Fruit fly (Drosophila melanogaster) whole organism, embryonic: ENCODE measurements around the gene FoxL1.

Source experiments
- Atf3 ChIP-seq: fragments of 200-800 bp; sonication (Bioruptor generic); optimal IDR thresholded peaks from 3 replicates; lab custom pipeline; 2016; ENCODE audit warnings: missing biosample characterization, missing genetic modification characterization
- CG10431 ChIP-seq: fragments of 200-800 bp; sonication (Bioruptor generic); optimal IDR thresholded peaks from 3 replicates; lab custom pipeline; 2018; ENCODE audit warnings: missing biosample characterization, mild to moderate bottlenecking, missing genetic modification characterization
- CG12219 ChIP-seq: fragments of 200-800 bp; sonication (Bioruptor generic); optimal IDR thresholded peaks from 3 replicates; lab custom pipeline; 2018; ENCODE audit warnings: missing biosample characterization, mild to moderate bottlenecking, missing genetic modification characterization
- CG13624 ChIP-seq: fragments of 200-800 bp; sonication (Bioruptor generic); optimal IDR thresholded peaks from 2 replicates; lab custom pipeline; 2016; ENCODE audit warnings: missing biosample characterization, missing genetic modification characterization
- CG13775 ChIP-seq: fragments of 200-800 bp; sonication (Bioruptor generic); optimal IDR thresholded peaks from 3 replicates; lab custom pipeline; 2017; ENCODE audit warnings: missing biosample characterization, mild to moderate bottlenecking, missing genetic modification characterization
- CG15011 ChIP-seq: fragments of 200-800 bp; sonication (Bioruptor generic); optimal IDR thresholded peaks from 3 replicates; lab custom pipeline; 2018; ENCODE audit warnings: missing biosample characterization, mild to moderate bottlenecking, missing genetic modification characterization
- CG16779 ChIP-seq: fragments of 200-800 bp; sonication (Bioruptor generic); IDR thresholded peaks from 2 replicates; pipeline ENCODE4 v1.3.6; 2022; ENCODE audit warnings: missing biosample characterization, missing genetic modification characterization
- CG18262 ChIP-seq: fragments of 200-800 bp; optimal IDR thresholded peaks from 3 replicates; lab custom pipeline; 2019; ENCODE audit warnings: missing biosample characterization, mild to moderate bottlenecking, missing genetic modification characterization, moderate library complexity
- CG30403 ChIP-seq: fragments of 200-800 bp; sonication (Bioruptor generic); optimal IDR thresholded peaks from 3 replicates; lab custom pipeline; 2016; ENCODE audit warnings: missing biosample characterization, missing genetic modification characterization
- CG3065 ChIP-seq: fragments of 200-800 bp; sonication (Bioruptor generic); optimal IDR thresholded peaks from 2 replicates; lab custom pipeline; 2016; ENCODE audit warnings: missing biosample characterization, missing genetic modification characterization
- CG31365 ChIP-seq: fragments of 200-800 bp; sonication (Bioruptor generic); optimal IDR thresholded peaks from 2 replicates; lab custom pipeline; 2018; ENCODE audit warnings: missing biosample characterization, mild to moderate bottlenecking, missing genetic modification characterization
- CG31388 ChIP-seq: fragments of 200-800 bp; sonication (Bioruptor generic); optimal IDR thresholded peaks from 2 replicates; lab custom pipeline; 2016; ENCODE audit warnings: missing biosample characterization, missing genetic modification characterization
- CG34422 ChIP-seq: fragments of 200-800 bp; sonication (Bioruptor generic); IDR thresholded peaks from 3 replicates; pipeline ENCODE4 v1.3.6; 2022; ENCODE audit warnings: missing biosample characterization, missing genetic modification characterization
- CG3838 ChIP-seq: fragments of 200-800 bp; sonication (Bioruptor generic); optimal IDR thresholded peaks from 3 replicates; lab custom pipeline; 2016; ENCODE audit warnings: missing biosample characterization, missing genetic modification characterization
- CG4707 ChIP-seq: fragments of 200-800 bp; sonication (Bioruptor generic); optimal IDR thresholded peaks from 2 replicates; lab custom pipeline; 2018; ENCODE audit warnings: missing biosample characterization, mild to moderate bottlenecking, missing genetic modification characterization, moderate library complexity
- CG4820 ChIP-seq: fragments of 200-800 bp; sonication (Bioruptor generic); optimal IDR thresholded peaks from 3 replicates; lab custom pipeline; 2016; ENCODE audit warnings: missing biosample characterization, missing genetic modification characterization
- CG5245 ChIP-seq: fragments of 200-800 bp; sonication (Bioruptor generic); optimal IDR thresholded peaks from 3 replicates; lab custom pipeline; 2016; ENCODE audit warnings: missing biosample characterization, missing genetic modification characterization
- CG6765 ChIP-seq: fragments of 200-800 bp; sonication (Bioruptor generic); optimal IDR thresholded peaks from 3 replicates; lab custom pipeline; 2017; ENCODE audit warnings: missing biosample characterization, mild to moderate bottlenecking, missing genetic modification characterization
- CG6854 ChIP-seq: fragments of 200-800 bp; sonication (Bioruptor generic); optimal IDR thresholded peaks from 3 replicates; lab custom pipeline; 2017; ENCODE audit warnings: missing biosample characterization, mild to moderate bottlenecking, missing genetic modification characterization
- CG8290 ChIP-seq, 3 experiments: fragments of 200-800 bp; sonication (Bioruptor generic); optimal IDR thresholded peaks; 2 replicates each; lab custom pipeline; 2016 to 2019; ENCODE audit warnings: missing biosample characterization in 3 of 3, missing genetic modification characterization in 3 of 3, mild to moderate bottlenecking in 2 of 3, moderate library complexity in 1 of 3
- CG9437 ChIP-seq: fragments of 200-800 bp; sonication (Bioruptor generic); optimal IDR thresholded peaks from 2 replicates; lab custom pipeline; 2018; ENCODE audit warnings: missing biosample characterization, mild to moderate bottlenecking, missing genetic modification characterization
- Camta ChIP-seq: fragments of 200-800 bp; sonication (Bioruptor generic); optimal IDR thresholded peaks from 2 replicates; lab custom pipeline; 2016; ENCODE audit warnings: missing biosample characterization, missing genetic modification characterization
- E2f2 ChIP-seq: fragments of 200-800 bp; sonication (Bioruptor generic); IDR thresholded peaks from 2 replicates; pipeline ENCODE4 v1.3.6; 2022; ENCODE audit warnings: missing biosample characterization, missing genetic modification characterization
- H2.0 ChIP-seq: fragments of 200-800 bp; sonication (Bioruptor generic); IDR thresholded peaks from 2 replicates; pipeline ENCODE4 v1.3.6; 2022; ENCODE audit warnings: missing biosample characterization, missing genetic modification characterization
- Hey ChIP-seq: fragments of 200-800 bp; sonication (Bioruptor generic); optimal IDR thresholded peaks from 3 replicates; lab custom pipeline; 2018; ENCODE audit warnings: missing biosample characterization, mild to moderate bottlenecking, missing genetic modification characterization
- Hr39 ChIP-seq: fragments of >200 bp; optimal IDR thresholded peaks from 2 replicates; lab custom pipeline; 2017
- Hr78 ChIP-seq, 2 experiments: fragments of 200-800 bp in 1 of 2; fragments of >200 bp in 1 of 2; sonication (Bioruptor generic) in 1 of 2; optimal IDR thresholded peaks; 2 replicates each; lab custom pipeline; 2017 to 2019; ENCODE audit warnings: missing biosample characterization in 2 of 2, missing genetic modification characterization in 2 of 2, mild to moderate bottlenecking in 1 of 2, moderate library complexity in 1 of 2
- MBD-R2 ChIP-seq: fragments of 200-800 bp; sonication (Bioruptor generic); IDR thresholded peaks from 2 replicates; pipeline ENCODE4 v1.3.6; 2022; ENCODE audit warnings: missing biosample characterization, missing genetic modification characterization
- NC2β ChIP-seq: fragments of 200-800 bp; sonication (Bioruptor generic); optimal IDR thresholded peaks from 2 replicates; lab custom pipeline; 2016; ENCODE audit warnings: missing biosample characterization, missing genetic modification characterization
- Neu2 ChIP-seq: fragments of 200-800 bp; sonication (Bioruptor generic); optimal IDR thresholded peaks from 3 replicates; lab custom pipeline; 2016; ENCODE audit warnings: missing biosample characterization, missing genetic modification characterization, borderline replicate concordance
- Nf-YC ChIP-seq: fragments of 200-800 bp; optimal IDR thresholded peaks from 3 replicates; lab custom pipeline; 2019; ENCODE audit warnings: missing biosample characterization, mild to moderate bottlenecking, missing genetic modification characterization, moderate library complexity
- Ptx1 ChIP-seq: fragments of 200-800 bp; sonication (Bioruptor generic); IDR thresholded peaks from 2 replicates; pipeline ENCODE4 v1.3.6; 2022; ENCODE audit warnings: missing biosample characterization, missing genetic modification characterization
- Rx ChIP-seq: fragments of 200-800 bp; sonication (Bioruptor generic); IDR thresholded peaks from 2 replicates; pipeline ENCODE4 v1.3.6; 2022; ENCODE audit warnings: missing biosample characterization, missing genetic modification characterization
- Taf1 ChIP-seq: fragments of 200-800 bp; sonication (Bioruptor generic); IDR thresholded peaks from 2 replicates; pipeline ENCODE4 v1.3.6; 2022; ENCODE audit warnings: missing biosample characterization, missing genetic modification characterization
- ase ChIP-seq: fragments of 200-800 bp; sonication (Bioruptor generic); IDR thresholded peaks from 3 replicates; pipeline ENCODE4 v1.3.6; 2022; ENCODE audit warnings: missing biosample characterization, missing genetic modification characterization
- exex ChIP-seq: fragments of 200-800 bp; sonication (Bioruptor generic); optimal IDR thresholded peaks from 4 replicates; lab custom pipeline; 2018; ENCODE audit warnings: missing biosample characterization, mild to moderate bottlenecking, missing genetic modification characterization, moderate library complexity
- fd64A ChIP-seq: fragments of 200-800 bp; sonication (Bioruptor generic); optimal IDR thresholded peaks from 3 replicates; lab custom pipeline; 2018; ENCODE audit warnings: missing biosample characterization, mild to moderate bottlenecking, missing genetic modification characterization
- fd96Cb ChIP-seq: fragments of 200-800 bp; sonication (Bioruptor generic); optimal IDR thresholded peaks from 2 replicates; lab custom pipeline; 2018; ENCODE audit warnings: missing biosample characterization, mild to moderate bottlenecking, missing genetic modification characterization, moderate library complexity
- fu2 ChIP-seq: fragments of 200-800 bp; sonication (Bioruptor generic); optimal IDR thresholded peaks from 2 replicates; lab custom pipeline; 2016; ENCODE audit warnings: missing biosample characterization, missing genetic modification characterization
- gcm ChIP-seq: fragments of 200-800 bp; sonication (Bioruptor generic); optimal IDR thresholded peaks from 2 replicates; lab custom pipeline; 2019; ENCODE audit warnings: missing biosample characterization, mild to moderate bottlenecking, missing genetic modification characterization, moderate library complexity
- gcm2 ChIP-seq: fragments of 200-800 bp; sonication (Bioruptor generic); optimal IDR thresholded peaks from 2 replicates; lab custom pipeline; 2016; ENCODE audit warnings: missing biosample characterization, missing genetic modification characterization
- h ChIP-seq: fragments of >200 bp; optimal IDR thresholded peaks from 2 replicates; lab custom pipeline; 2017
- ind ChIP-seq: fragments of 200-800 bp; sonication (Bioruptor generic); optimal IDR thresholded peaks from 3 replicates; lab custom pipeline; 2016; ENCODE audit warnings: missing biosample characterization, missing genetic modification characterization
- luna ChIP-seq: fragments of 200-800 bp; sonication (Bioruptor generic); optimal IDR thresholded peaks from 2 replicates; lab custom pipeline; 2016; ENCODE audit warnings: missing biosample characterization, missing genetic modification characterization
- sens ChIP-seq: fragments of 200-800 bp; sonication (Bioruptor generic); peaks from one replicate; lab custom pipeline; 2016; ENCODE audit warnings: missing biosample characterization, missing genetic modification characterization
- sens-2 ChIP-seq: fragments of 200-800 bp; sonication (Bioruptor generic); IDR thresholded peaks from 2 replicates; pipeline ENCODE4 v1.3.6; 2022; ENCODE audit warnings: missing biosample characterization, missing genetic modification characterization
- sqz ChIP-seq: fragments of 200-800 bp; sonication (Bioruptor generic); optimal IDR thresholded peaks from 3 replicates; lab custom pipeline; 2018; ENCODE audit warnings: missing biosample characterization, mild to moderate bottlenecking, missing genetic modification characterization
- tin ChIP-seq: fragments of 200-800 bp; sonication (Bioruptor generic); optimal IDR thresholded peaks from 3 replicates; lab custom pipeline; 2016; ENCODE audit warnings: missing biosample characterization, missing genetic modification characterization
- tup ChIP-seq: fragments of 200-800 bp; sonication (Bioruptor generic); optimal IDR thresholded peaks from 2 replicates; lab custom pipeline; 2016; ENCODE audit warnings: missing biosample characterization, mild to moderate bottlenecking, missing genetic modification characterization, moderate library complexity
- yki ChIP-seq: fragments of >200 bp; optimal IDR thresholded peaks from 3 replicates; lab custom pipeline; 2018
- zen ChIP-seq: fragments of 200-800 bp; sonication (Bioruptor generic); optimal IDR thresholded peaks from 3 replicates; lab custom pipeline; 2018; ENCODE audit warnings: missing biosample characterization, mild to moderate bottlenecking, missing genetic modification characterization, moderate library complexity

Gene FoxL1

DNA sequence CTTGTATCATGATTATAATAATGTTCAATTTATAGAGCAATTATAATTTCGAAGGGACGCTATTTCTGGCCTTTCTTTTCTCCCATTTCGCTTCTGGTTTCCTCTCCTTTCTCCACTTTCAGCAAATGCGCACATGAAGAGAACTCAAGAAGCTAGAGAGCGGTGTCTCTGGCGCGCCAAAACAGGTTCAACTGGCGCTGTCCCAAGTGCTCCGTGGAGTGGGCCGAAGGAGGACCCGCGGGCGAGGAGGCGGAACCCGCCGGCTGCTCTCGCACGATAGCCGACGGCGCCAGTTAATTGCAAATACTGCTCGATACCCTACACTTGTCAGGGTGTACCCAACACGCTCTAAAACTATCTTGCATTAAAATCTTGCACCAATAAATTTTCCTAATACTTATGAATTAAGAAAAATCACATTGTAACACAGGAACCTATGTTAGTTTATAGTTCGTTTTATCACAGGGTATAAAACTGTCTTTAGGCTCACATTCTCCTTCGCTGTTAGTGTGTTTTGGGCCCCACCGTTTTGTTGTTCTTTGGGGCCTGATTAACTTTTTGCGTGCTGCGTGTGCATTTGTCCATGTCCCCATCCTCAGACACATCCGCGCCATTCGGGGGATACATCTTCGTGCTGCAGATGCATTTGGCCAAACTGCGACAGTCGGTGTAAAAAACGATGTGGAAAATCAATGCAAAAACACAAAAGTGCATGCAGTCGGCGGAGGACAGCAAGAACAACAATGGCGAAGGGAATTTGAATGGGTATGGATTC is 51.7 kb downstream of the FoxL1 start (continued):
- TF ChIP-seq luna (GFP tag; lab: Kevin White, UChicago) (no peak), Hr78 (GFP tag; optimal IDR thresholded peaks at IDR 0.05; lab: Kevin White, UChicago) (peak in 1 of 2 experiments; percentile 32), tin (GFP tag; lab: Kevin White, UChicago) (peak; percentile 70), CG15011 (peak; percentile 73), Ptx1 (peak; percentile 95), Rx (GFP tag; lab: Robert Waterston, UW) (peak; percentile 86), CG3838 (GFP tag; lab: Kevin White, UChicago) (peak; percentile 36), fd64A (peak; percentile 62), ind (GFP tag; lab: Kevin White, UChicago) (peak; percentile 92), Atf3 (GFP tag; lab: Kevin White, UChicago) (peak; percentile 76), CG8290 (GFP tag; optimal IDR thresholded peaks at IDR 0.05; lab: Kevin White, UChicago) (no peak), CG8290 (tag; optimal IDR thresholded peaks at IDR 0.05; lab: Kevin White, UChicago) (peak in 1 of 2 experiments; percentile 96), CG31365 (peak; percentile 65), yki (lab: Kevin White, UChicago) (no peak), CG6854 (GFP tag; lab: Kevin White, UChicago) (peak; percentile 60), NC2β (peak; percentile 77), CG13775 (GFP tag; lab: Kevin White, UChicago) (peak; percentile 70), CG30403 (GFP tag; lab: Kevin White, UChicago) (peak; percentile 89), E2f2 (GFP tag; lab: Robert Waterston, UW) (peak; percentile 69), CG6765 (GFP tag; lab: Kevin White, UChicago) (peak; percentile 52), ase (GFP tag; lab: Robert Waterston, UW) (peak; percentile 89), h (lab: Kevin White, UChicago) (no peak), Nf-YC (tag; lab: Kevin White, UChicago) (no peak), CG34422 (GFP tag; lab: Robert Waterston, UW) (peak; percentile 88), gcm2 (peak; percentile 74), gcm (GFP tag; lab: Kevin White, UChicago) (peak; percentile 45), CG5245 (peak; percentile 71), zen (tag; lab: Kevin White, UChicago) (peak; percentile 45), Camta (GFP tag; lab: Kevin White, UChicago) (peak; percentile 66), CG10431 (GFP tag; lab: Kevin White, UChicago) (peak; percentile 22), CG4820 (GFP tag; lab: Kevin White, UChicago) (peak; percentile 78), CG16779 (GFP tag; lab: Robert Waterston, UW) (peak; percentile 71), Neu2 (peak; percentile 36), H2.0 (GFP tag; lab: Robert Waterston, UW) (peak; percentile 94), Taf1 (GFP tag; lab: Robert Waterston, UW) (peak; percentile 85), CG9437 (peak; percentile 72), CG12219 (peak; percentile 88), CG31388 (GFP tag; lab: Kevin White, UChicago) (peak; percentile 53), fd96Cb (tag; lab: Kevin White, UChicago) (peak; percentile 82), Hey (peak; percentile 6), CG13624 (GFP tag; lab: Kevin White, UChicago) (peak; percentile 94), sqz (peak; percentile 9), CG18262 (tag; lab: Kevin White, UChicago) (peak; percentile 56), CG3065 (peak; percentile 65), fu2 (GFP tag; lab: Kevin White, UChicago) (peak; percentile 89), tup (peak; percentile 64), sens (peak; percentile 92), MBD-R2 (peak; percentile 73), exex (tag; lab: Kevin White, UChicago) (peak; percentile 56), sens-2 (GFP tag; lab: Robert Waterston, UW) (peak; percentile 88), Hr39 (lab: Kevin White, UChicago) (no peak), CG4707 (peak; percentile 72)
